In genomic region chrII:6843680-6844079, ce11 we compare ENCODE assay signal across 4 worm cellular contexts.
TF ChIP-seq lines count a peak whose summit lies in the region.

No protein-coding gene starts in this region.

TF ChIP-seq in whole organism, L2 larva, 48 proteins besides CTCF, POLR2A, EP300 and RAD21:
- TF ChIP-seq egl-27 (tag; optimal IDR thresholded peaks at IDR 0.05; lab: Kevin White, UChicago) = peak; percentile 39
- peak; percentile 9 for TF ChIP-seq mab-5 (tag; optimal IDR thresholded peaks at IDR 0.05; lab: Kevin White, UChicago)
- peak; percentile 54 for TF ChIP-seq F13H6.1 (tag; optimal IDR thresholded peaks at IDR 0.05; lab: Kevin White, UChicago)
- TF ChIP-seq lin-13 (GFP tag; optimal IDR thresholded peaks at IDR 0.05; lab: Kevin White, UChicago) = no peak
- TF ChIP-seq sma-3 (GFP tag; optimal IDR thresholded peaks at IDR 0.05; lab: Kevin White, UChicago) = peak; percentile 8
- TF ChIP-seq C34F6.9 (tag; optimal IDR thresholded peaks at IDR 0.05; lab: Kevin White, UChicago) = no peak
- no peak for TF ChIP-seq blmp-1 (tag; optimal IDR thresholded peaks at IDR 0.05; lab: Kevin White, UChicago; ENCODE audit: insufficient read depth)
- TF ChIP-seq sma-9 (GFP tag; optimal IDR thresholded peaks at IDR 0.05; lab: Kevin White, UChicago) = peak; percentile 47
- no peak for TF ChIP-seq sma-9 (tag; optimal IDR thresholded peaks at IDR 0.05; lab: Kevin White, UChicago)
- TF ChIP-seq gmeb-1 (tag; optimal IDR thresholded peaks at IDR 0.05; lab: Kevin White, UChicago) = no peak
- TF ChIP-seq nhr-77 (tag; optimal IDR thresholded peaks at IDR 0.05; lab: Kevin White, UChicago) = no peak
- peak; percentile 6 for TF ChIP-seq nhr-25 (tag; optimal IDR thresholded peaks at IDR 0.05; lab: Kevin White, UChicago)
- no peak for TF ChIP-seq aly-2 (tag; optimal IDR thresholded peaks at IDR 0.05; lab: Kevin White, UChicago)

TF ChIP-seq in whole organism, L4 larva, 104 proteins besides CTCF, POLR2A, EP300 and RAD21:
- TF ChIP-seq mes-2 (tag; optimal IDR thresholded peaks at IDR 0.05; lab: Kevin White, UChicago; ENCODE audit: poor library complexity, severe bottlenecking) (peak; percentile 47), egl-43 (GFP tag; IDR thresholded peaks at IDR 0.05; lab: Robert Waterston, UW) (0 out of 2 replicates have a peak, but pooled peaks have one; percentile 7), rbr-2 (tag; optimal IDR thresholded peaks at IDR 0.05; lab: Kevin White, UChicago) (peak; percentile 38), T26A8.4 (GFP tag; IDR thresholded peaks at IDR 0.05; lab: Robert Waterston, UW) (no peak), hmg-1.1 (GFP tag; IDR thresholded peaks at IDR 0.05; lab: Robert Waterston, UW) (peak; percentile 29; the same call in 1 of the 2 replicates), Y105C5A.15 (GFP tag; IDR thresholded peaks at IDR 0.05; lab: Robert Waterston, UW) (no peak), fkh-10 (GFP tag; optimal IDR thresholded peaks at IDR 0.05; lab: Kevin White, UChicago) (no peak), jun-1 (tag; optimal IDR thresholded peaks at IDR 0.05; lab: Kevin White, UChicago) (no peak), nhr-6 (tag; optimal IDR thresholded peaks at IDR 0.05; lab: Kevin White, UChicago) (no peak), set-16 (GFP tag; IDR thresholded peaks at IDR 0.05; lab: Robert Waterston, UW) (peak; percentile 48), ceh-44 (GFP tag; IDR thresholded peaks at IDR 0.05; lab: Robert Waterston, UW) (no peak), nhr-41 (GFP tag; IDR thresholded peaks at IDR 0.05; lab: Robert Waterston, UW) (peak; percentile 10; the same call in 1 of the 2 replicates), unc-62 (GFP tag; optimal IDR thresholded peaks at IDR 0.05 in 1 of 2; lab: Kevin White, UChicago) (peak in 1 of 2 experiments; percentile 76), unc-62 (tag; optimal IDR thresholded peaks at IDR 0.05; lab: Kevin White, UChicago) (no peak), dmd-6 (GFP tag; IDR thresholded peaks at IDR 0.05; lab: Robert Waterston, UW) (peak; percentile 50; the same call in 1 of the 2 replicates), Y75B8A.6 (GFP tag; IDR thresholded peaks at IDR 0.05; lab: Robert Waterston, UW) (no peak), lin-13 (GFP tag; optimal IDR thresholded peaks at IDR 0.05; lab: Kevin White, UChicago) (no peak), R02D3.7 (tag; optimal IDR thresholded peaks at IDR 0.05; lab: Kevin White, UChicago) (no peak), tra-1 (GFP tag; IDR thresholded peaks at IDR 0.05; lab: Robert Waterston, UW) (0 out of 2 replicates have a peak, but pooled peaks have one; percentile 37), dmd-8 (GFP tag; IDR thresholded peaks at IDR 0.05; lab: Robert Waterston, UW) (0 out of 2 replicates have a peak, but pooled peaks have one; percentile 23), hlh-11 (tag; optimal IDR thresholded peaks at IDR 0.05; lab: Kevin White, UChicago) (peak; percentile 26), ces-1 (GFP tag; optimal IDR thresholded peaks at IDR 0.05; lab: Kevin White, UChicago) (no peak), php-3 (GFP tag; IDR thresholded peaks at IDR 0.05; lab: Robert Waterston, UW) (0 out of 2 replicates have a peak, but pooled peaks have one; percentile 8), Y5F2A.4 (GFP tag; optimal IDR thresholded peaks at IDR 0.05; lab: Kevin White, UChicago) (no peak), hlh-30 (tag; optimal IDR thresholded peaks at IDR 0.05; lab: Kevin White, UChicago; ENCODE audit: insufficient read depth) (no peak)

TF ChIP-seq in whole organism, late embryonic, 69 proteins besides CTCF, POLR2A, EP300 and RAD21:
- TF ChIP-seq ref-2 (tag; optimal IDR thresholded peaks at IDR 0.05; lab: Kevin White, UChicago) = peak; percentile 17
- no peak for TF ChIP-seq eyg-1 (tag; optimal IDR thresholded peaks at IDR 0.05; lab: Kevin White, UChicago)
- peak; percentile 30 for TF ChIP-seq tbx-2 (tag; optimal IDR thresholded peaks at IDR 0.05; lab: Kevin White, UChicago)
- no peak for TF ChIP-seq gmeb-2 (tag; optimal IDR thresholded peaks at IDR 0.05; lab: Kevin White, UChicago)
- TF ChIP-seq ceh-19 (GFP tag; optimal IDR thresholded peaks at IDR 0.05; lab: Kevin White, UChicago) = no peak
- TF ChIP-seq sox-2 (GFP tag; IDR thresholded peaks at IDR 0.05; lab: Robert Waterston, UW) = peak; percentile 27; the same call in 1 of the 2 replicates
- TF ChIP-seq lim-6 (tag; optimal IDR thresholded peaks at IDR 0.05; lab: Kevin White, UChicago) = no peak
- no peak for TF ChIP-seq ceh-24 (tag; optimal IDR thresholded peaks at IDR 0.05; lab: Kevin White, UChicago)
- no peak for TF ChIP-seq dve-1 (tag; optimal IDR thresholded peaks at IDR 0.05; lab: Kevin White, UChicago)
- no peak for TF ChIP-seq nhr-232 (tag; optimal IDR thresholded peaks at IDR 0.05; lab: Kevin White, UChicago)
- TF ChIP-seq pqm-1 (tag; optimal IDR thresholded peaks at IDR 0.05; lab: Kevin White, UChicago) = no peak
- TF ChIP-seq ets-4 (tag; optimal IDR thresholded peaks at IDR 0.05; lab: Kevin White, UChicago) = no peak
- TF ChIP-seq ceh-9 (tag; optimal IDR thresholded peaks at IDR 0.05; lab: Kevin White, UChicago) = no peak
- TF ChIP-seq npax-4 (tag; optimal IDR thresholded peaks at IDR 0.05; lab: Kevin White, UChicago) = no peak
- no peak for TF ChIP-seq pha-4 (tag; optimal IDR thresholded peaks at IDR 0.05; lab: Kevin White, UChicago)
- no peak for TF ChIP-seq C08G9.2 (tag; optimal IDR thresholded peaks at IDR 0.05; lab: Kevin White, UChicago)
- TF ChIP-seq pax-1 (tag; optimal IDR thresholded peaks at IDR 0.05; lab: Kevin White, UChicago) = no peak
- TF ChIP-seq tbx-7 (tag; optimal IDR thresholded peaks at IDR 0.05; lab: Kevin White, UChicago) = no peak
- no peak for TF ChIP-seq pat-9 (tag; optimal IDR thresholded peaks at IDR 0.05; lab: Kevin White, UChicago)
- TF ChIP-seq hlh-8 (tag; optimal IDR thresholded peaks at IDR 0.05; lab: Kevin White, UChicago) = no peak
- TF ChIP-seq hlh-6 (tag; optimal IDR thresholded peaks at IDR 0.05; lab: Kevin White, UChicago) = no peak
TF ChIP-seq in whole organism, late embryonic: peak in this region for 3.

TF ChIP-seq in whole organism, mixed stage, embryonic, 35 proteins besides CTCF, POLR2A, EP300 and RAD21:
- TF ChIP-seq lsy-2 (tag; optimal IDR thresholded peaks at IDR 0.05; lab: Kevin White, UChicago) (no peak), drap-1 (GFP tag; optimal IDR thresholded peaks at IDR 0.05; lab: Kevin White, UChicago) (peak; percentile 8)
